Worm (Caenorhabditis elegans) whole organism, mixed stage, embryonic: ENCODE measurements around the gene pqn-75.
A peak's percentile ranks its signal among the peaks of the same experiment; 100 is the strongest.

Experiments
- bed-3 ChIP-seq: fragments of 200-800 bp; sonication (Bioruptor generic); optimal IDR thresholded peaks from 3 replicates; lab custom pipeline; 2018; ENCODE audit warnings: mild to moderate bottlenecking, missing genetic modification characterization, moderate library complexity, missing compliant biosample characterization
- blmp-1 ChIP-seq: fragments of 150-350 bp; optimal IDR thresholded peaks from 2 replicates; lab custom pipeline; 2014; ENCODE audit warnings: missing biosample characterization, missing genetic modification characterization
- ceh-39 ChIP-seq: fragments of 150-350 bp; optimal IDR thresholded peaks from 2 replicates; lab custom pipeline; 2014; ENCODE audit warnings: missing biosample characterization, missing genetic modification characterization
- ceh-43 ChIP-seq: fragments of 200-800 bp; sonication (Bioruptor generic); optimal IDR thresholded peaks from 2 replicates; lab custom pipeline; 2018; ENCODE audit warnings: mild to moderate bottlenecking, missing genetic modification characterization, moderate library complexity, missing compliant biosample characterization
- ceh-83 ChIP-seq: fragments of 200-800 bp; sonication (Bioruptor generic); optimal IDR thresholded peaks from 2 replicates; lab custom pipeline; 2018; ENCODE audit warnings: mild to moderate bottlenecking, missing genetic modification characterization, missing compliant biosample characterization
- ces-1 ChIP-seq: fragments of 150-350 bp; optimal IDR thresholded peaks from 2 replicates; lab custom pipeline; 2014; ENCODE audit warnings: missing biosample characterization, missing genetic modification reagents, missing genetic modification characterization
- cnd-1 ChIP-seq: fragments of 200-800 bp; sonication (Bioruptor generic); optimal IDR thresholded peaks from 2 replicates; lab custom pipeline; 2018; ENCODE audit warnings: mild to moderate bottlenecking, missing genetic modification characterization, missing compliant biosample characterization
- drap-1 ChIP-seq: fragments of 200-800 bp; sonication (Bioruptor generic); optimal IDR thresholded peaks from 3 replicates; lab custom pipeline; 2018; ENCODE audit warnings: mild to moderate bottlenecking, missing genetic modification characterization, missing compliant biosample characterization
- elt-1 ChIP-seq: sonication (generic microtip); optimal IDR thresholded peaks from 2 replicates; lab custom pipeline; 2017; ENCODE audit warnings: missing genetic modification characterization, mild to moderate bottlenecking, missing compliant biosample characterization, antibody characterized with exemption, moderate library complexity, borderline replicate concordance; ENCODE audit not compliant: insufficient read depth
- elt-3 ChIP-seq: fragments of 150-350 bp; optimal IDR thresholded peaks from 2 replicates; lab custom pipeline; 2014; ENCODE audit warnings: missing biosample characterization, missing genetic modification characterization
- flh-1 ChIP-seq: fragments of 200-800 bp; sonication (Bioruptor generic); optimal IDR thresholded peaks from 2 replicates; lab custom pipeline; 2018; ENCODE audit warnings: mild to moderate bottlenecking, missing genetic modification characterization, moderate library complexity, missing compliant biosample characterization
- ham-2 ChIP-seq: fragments of 200-800 bp; sonication (Bioruptor generic); optimal IDR thresholded peaks from 2 replicates; lab custom pipeline; 2018; ENCODE audit warnings: mild to moderate bottlenecking, missing genetic modification characterization, missing compliant biosample characterization
- hlh-1 ChIP-seq: fragments of 150-350 bp; optimal IDR thresholded peaks from 2 replicates; lab custom pipeline; 2014; ENCODE audit warnings: missing biosample characterization, missing genetic modification reagents, missing genetic modification characterization
- lin-13 ChIP-seq: fragments of 150-350 bp; optimal IDR thresholded peaks from 2 replicates; lab custom pipeline; 2014; ENCODE audit warnings: missing biosample characterization, missing genetic modification characterization
- lin-32 ChIP-seq: fragments of 200-800 bp; sonication (Bioruptor generic); optimal IDR thresholded peaks from 2 replicates; lab custom pipeline; 2018; ENCODE audit warnings: mild to moderate bottlenecking, missing genetic modification characterization, missing compliant biosample characterization
- lsy-2 ChIP-seq: fragments of 150-350 bp; optimal IDR thresholded peaks from 2 replicates; lab custom pipeline; 2014; ENCODE audit warnings: missing biosample characterization, missing genetic modification characterization
- mab-5 ChIP-seq: fragments of 150-350 bp; optimal IDR thresholded peaks from 2 replicates; lab custom pipeline; 2014; ENCODE audit warnings: missing biosample characterization, missing genetic modification characterization
- mep-1 ChIP-seq: fragments of 150-350 bp; optimal IDR thresholded peaks from 2 replicates; lab custom pipeline; 2017; ENCODE audit warnings: missing biosample characterization, missing genetic modification reagents, missing genetic modification characterization, inconsistent platforms
- mls-2 ChIP-seq: sonication (generic microtip); optimal IDR thresholded peaks from 2 replicates; lab custom pipeline; 2016; ENCODE audit warnings: mild to moderate bottlenecking, missing genetic modification characterization, moderate library complexity, missing compliant biosample characterization
- nhr-237 ChIP-seq: fragments of 150-350 bp; optimal IDR thresholded peaks from 2 replicates; lab custom pipeline; 2014; ENCODE audit warnings: missing biosample characterization, missing genetic modification characterization
- nhr-28 ChIP-seq: fragments of 150-350 bp; optimal IDR thresholded peaks from 2 replicates; lab custom pipeline; 2014; ENCODE audit warnings: missing biosample characterization, missing genetic modification characterization
- nhr-76 ChIP-seq: sonication (generic microtip); optimal IDR thresholded peaks from 2 replicates; lab custom pipeline; 2017; ENCODE audit warnings: missing biosample characterization, missing genetic modification characterization
- pha-4 ChIP-seq: fragments of 150-350 bp; optimal IDR thresholded peaks from 2 replicates; lab custom pipeline; 2018; ENCODE audit warnings: missing biosample characterization, missing genetic modification reagents, missing genetic modification characterization
- sem-2 ChIP-seq: fragments of 200-800 bp; sonication (Bioruptor generic); optimal IDR thresholded peaks from 2 replicates; lab custom pipeline; 2018; ENCODE audit warnings: mild to moderate bottlenecking, missing genetic modification characterization, missing compliant biosample characterization
- snpc-4 ChIP-seq: fragments of 150-350 bp; optimal IDR thresholded peaks from 2 replicates; lab custom pipeline; 2014; ENCODE audit warnings: missing biosample characterization, missing genetic modification characterization
- sptf-1 ChIP-seq: sonication (generic microtip); optimal IDR thresholded peaks from 2 replicates; lab custom pipeline; 2017; ENCODE audit warnings: mild to moderate bottlenecking, missing genetic modification characterization, moderate library complexity, missing compliant biosample characterization
- tbx-8 ChIP-seq: fragments of 200-800 bp; sonication (Bioruptor generic); optimal IDR thresholded peaks from 2 replicates; lab custom pipeline; 2018; ENCODE audit warnings: mild to moderate bottlenecking, missing genetic modification characterization, moderate library complexity, missing compliant biosample characterization
- unc-120 ChIP-seq: sonication (generic microtip); optimal IDR thresholded peaks from 2 replicates; lab custom pipeline; 2017; ENCODE audit warnings: missing genetic modification characterization, missing compliant biosample characterization; ENCODE audit not compliant: poor library complexity, severe bottlenecking
- unc-39 ChIP-seq: fragments of 150-350 bp; optimal IDR thresholded peaks from 2 replicates; lab custom pipeline; 2014; ENCODE audit warnings: missing biosample characterization, missing genetic modification characterization
- unc-62 ChIP-seq: fragments of 150-350 bp; optimal IDR thresholded peaks from 2 replicates; lab custom pipeline; 2014; ENCODE audit warnings: missing biosample characterization, missing genetic modification reagents, missing genetic modification characterization
- zip-8 ChIP-seq: fragments of 150-350 bp; optimal IDR thresholded peaks from 2 replicates; lab custom pipeline; 2014; ENCODE audit warnings: missing biosample characterization, missing genetic modification characterization
- ztf-11 ChIP-seq: fragments of 150-350 bp; optimal IDR thresholded peaks from 2 replicates; lab custom pipeline; 2014; ENCODE audit warnings: missing biosample characterization, missing genetic modification characterization

Gene pqn-75

DNA sequence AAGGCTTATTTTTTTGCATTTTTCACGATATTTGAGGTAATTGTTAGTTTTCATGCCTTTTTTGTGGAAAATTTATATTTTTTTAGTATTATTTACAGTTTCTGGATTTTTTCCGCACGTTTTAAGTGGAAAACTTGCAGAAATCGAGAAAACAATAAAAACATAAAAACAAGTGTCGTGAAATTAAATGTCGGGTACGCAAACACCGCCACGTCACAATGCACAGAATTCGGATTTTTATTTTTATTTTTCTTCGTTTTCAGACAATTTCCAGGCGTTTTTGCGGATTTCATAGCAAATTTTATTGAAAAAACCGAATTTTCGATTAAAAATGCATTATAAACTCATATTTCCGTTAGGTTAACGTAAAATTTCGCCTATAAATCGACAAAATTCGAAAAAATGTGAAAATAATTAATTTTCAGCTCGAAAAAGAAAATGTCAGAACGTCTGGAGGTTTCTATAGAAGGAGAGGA lies 13.7 kb downstream of the pqn-75 start, which contains the start of gene C35B1.2:
C35B1.2 (plus strand) TSS at position 426 of the 476 bp plus-strand sequence.
- peak; percentile 9 for TF ChIP-seq lsy-2 (tag; lab: Kevin White, UChicago)
- TF ChIP-seq hlh-1 (tag; lab: Kevin White, UChicago) = no peak
- TF ChIP-seq ces-1 = peak; percentile 13

- no peak for TF ChIP-seq elt-3 (tag; lab: Kevin White, UChicago)
- TF ChIP-seq ceh-83 (GFP tag; lab: Kevin White, UChicago) = no peak
- TF ChIP-seq bed-3 (GFP tag; lab: Kevin White, UChicago) = no peak
- TF ChIP-seq unc-39 (tag; lab: Kevin White, UChicago) = no peak
- no peak for TF ChIP-seq lin-13 (tag; lab: Kevin White, UChicago)
- no peak for TF ChIP-seq zip-8
- TF ChIP-seq mep-1 (tag; lab: Kevin White, UChicago) = no peak
- TF ChIP-seq ham-2 (GFP tag; lab: Kevin White, UChicago) = peak; percentile 17
- TF ChIP-seq mab-5 (tag; lab: Kevin White, UChicago) = no peak
- no peak for TF ChIP-seq pha-4 (tag; lab: Kevin White, UChicago)
- TF ChIP-seq sptf-1 (tag; lab: Kevin White, UChicago) = no peak
- no peak for TF ChIP-seq hlh-1 (tag; lab: Kevin White, UChicago)
- no peak for TF ChIP-seq ceh-43
- peak; percentile 19 for TF ChIP-seq unc-62 (GFP tag; lab: Kevin White, UChicago)
- no peak for TF ChIP-seq nhr-28 (tag; lab: Kevin White, UChicago)
- no peak for TF ChIP-seq sem-2 (GFP tag; lab: Kevin White, UChicago)
- TF ChIP-seq lin-32 = no peak
- no peak for TF ChIP-seq elt-1 (tag; lab: Kevin White, UChicago)
- TF ChIP-seq mls-2 (tag; lab: Kevin White, UChicago) = no peak
- TF ChIP-seq ceh-39 (tag; lab: Kevin White, UChicago) = no peak
- TF ChIP-seq snpc-4 = no peak
- no peak for TF ChIP-seq drap-1 (GFP tag; lab: Kevin White, UChicago)
- TF ChIP-seq blmp-1 (tag; lab: Kevin White, UChicago) = no peak
- TF ChIP-seq lsy-2 (tag; lab: Kevin White, UChicago) = no peak
- TF ChIP-seq flh-1 = no peak
- TF ChIP-seq ces-1 = peak; percentile 56
- no peak for TF ChIP-seq ztf-11 (tag; lab: Kevin White, UChicago)
- no peak for TF ChIP-seq nhr-76 (tag; lab: Kevin White, UChicago)
- TF ChIP-seq nhr-237 (tag; lab: Kevin White, UChicago) = peak; percentile 17
- TF ChIP-seq unc-120 (tag; lab: Kevin White, UChicago) = peak; percentile 36
Measured at ce11 chrIV:4093087-4093486, 21.0 kb downstream of the pqn-75 start.

ce11 chrIV:4094364-4094763 lies 22.2 kb downstream of the pqn-75 start:
- no peak for TF ChIP-seq ces-1
- TF ChIP-seq unc-62 (GFP tag; lab: Kevin White, UChicago) = no peak
- no peak for TF ChIP-seq drap-1 (GFP tag; lab: Kevin White, UChicago)
- no peak for TF ChIP-seq mls-2 (tag; lab: Kevin White, UChicago)
- no peak for TF ChIP-seq lin-32
- TF ChIP-seq mab-5 (tag; lab: Kevin White, UChicago) = no peak
- no peak for TF ChIP-seq nhr-76 (tag; lab: Kevin White, UChicago)

ce11 chrIV:4096940-4097339 lies 24.8 kb downstream of the pqn-75 start:
- TF ChIP-seq ces-1 = no peak
- TF ChIP-seq tbx-8 (GFP tag; lab: Kevin White, UChicago) = no peak
- TF ChIP-seq elt-1 (tag; lab: Kevin White, UChicago) = no peak
- TF ChIP-seq nhr-237 (tag; lab: Kevin White, UChicago) = no peak
- no peak for TF ChIP-seq nhr-28 (tag; lab: Kevin White, UChicago)
- no peak for TF ChIP-seq zip-8
- TF ChIP-seq sptf-1 (tag; lab: Kevin White, UChicago) = no peak
- TF ChIP-seq, all 35 proteins: peak for 0

ce11 chrIV:4099773-4100172 lies 27.6 kb downstream of the pqn-75 start:
- TF ChIP-seq cnd-1 (tag; lab: Kevin White, UChicago) = no peak
- TF ChIP-seq hlh-1 (tag; lab: Kevin White, UChicago) = peak; percentile 13
